Worm (Caenorhabditis elegans): ENCODE results near the gene ZK1307.9.

DNA sequence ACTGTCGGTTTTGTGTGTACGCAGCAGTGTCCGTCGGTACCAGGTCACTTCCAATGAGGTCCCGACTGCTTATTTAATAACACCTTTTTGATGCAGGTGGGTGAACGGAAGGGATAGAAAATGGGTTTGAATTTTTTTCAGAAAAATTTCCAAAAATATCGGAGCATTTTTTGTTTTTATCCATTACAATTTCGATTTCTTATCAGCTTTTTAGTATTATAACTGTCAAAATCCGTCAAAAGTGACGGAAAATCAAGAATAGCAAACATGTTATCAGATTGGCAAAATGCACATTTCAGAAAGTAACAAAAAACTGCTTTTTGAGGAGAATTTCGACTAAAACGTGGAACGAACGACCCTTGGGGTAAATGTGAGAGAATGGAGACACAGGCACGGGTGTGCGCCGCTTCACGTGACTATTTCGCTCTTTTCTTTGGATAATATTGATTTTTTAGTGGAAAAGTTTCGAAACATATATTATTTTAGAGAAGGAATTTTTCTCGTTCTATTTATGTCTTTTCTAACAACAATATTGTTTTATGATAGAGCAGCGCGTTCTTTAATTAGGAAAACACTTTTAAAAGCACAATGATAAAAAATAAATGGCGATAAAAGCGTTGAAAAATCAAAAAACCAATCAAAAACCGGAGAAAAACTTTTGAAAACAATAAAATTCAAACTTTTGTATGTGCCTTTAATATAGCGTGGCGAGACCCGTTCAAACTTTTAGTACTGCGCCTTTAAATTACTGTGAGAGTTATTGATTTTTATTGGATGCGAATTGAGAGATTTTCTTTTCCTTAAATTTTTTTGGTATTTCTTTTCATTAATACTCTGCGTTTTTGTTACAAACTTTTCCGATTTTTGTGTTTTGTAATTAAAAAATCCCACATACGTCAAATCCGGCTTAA is 2.1 kb upstream of the ZK1307.9 start, which contains the start of gene sqv-8:
- TF ChIP-seq elt-3 (tag; optimal IDR thresholded peaks at IDR 0.05) = no peak
- TF ChIP-seq hlh-4 (tag; optimal IDR thresholded peaks at IDR 0.05) = no peak
- TF ChIP-seq nhr-12 (tag; optimal IDR thresholded peaks at IDR 0.05) = no peak
- TF ChIP-seq skn-1 (tag; optimal IDR thresholded peaks at IDR 0.05) = peak; percentile 33
- peak; percentile 65 for TF ChIP-seq nhr-85 (tag)
- no peak for TF ChIP-seq alr-1 (tag; optimal IDR thresholded peaks at IDR 0.05; ENCODE audit: borderline replicate concordance)
- TF ChIP-seq tlp-1 (tag; optimal IDR thresholded peaks at IDR 0.05) = no peak
- no peak for TF ChIP-seq egl-27 (tag; optimal IDR thresholded peaks at IDR 0.05)
- peak; percentile 62 for TF ChIP-seq lin-14 (GFP tag; optimal IDR thresholded peaks at IDR 0.05)
- no peak for TF ChIP-seq tbx-2 (tag; optimal IDR thresholded peaks at IDR 0.05)

Measured in whole organism, L1 larva.